Worm (Caenorhabditis elegans) whole organism, young adult: ENCODE results near the gene cest-9.2.
A peak's percentile ranks its signal among the peaks of the same experiment; 100 is the strongest.

ENCODE experiments used
- B0019.2 ChIP-seq: fragments of 200-800 bp; sonication (Bioruptor generic); conservative IDR thresholded peaks from 2 replicates; pipeline ENCODE4 v1.3.6; 2022; ENCODE audit warnings: missing genetic modification reagents, missing genetic modification characterization, missing compliant biosample characterization
- D2030.7 ChIP-seq: fragments of 200-800 bp; sonication (Bioruptor generic); IDR thresholded peaks from 2 replicates; pipeline ENCODE4 v1.3.6; 2022; ENCODE audit warnings: missing genetic modification reagents, missing genetic modification characterization, missing compliant biosample characterization
- K11D2.4 ChIP-seq: fragments of 200-800 bp; sonication (Bioruptor generic); IDR thresholded peaks from 2 replicates; pipeline ENCODE4 v1.3.6; 2022; ENCODE audit warnings: missing genetic modification reagents, missing genetic modification characterization, missing compliant biosample characterization
- K12H6.12 ChIP-seq: fragments of 200-800 bp; sonication (Bioruptor generic); optimal IDR thresholded peaks from 2 replicates; lab custom pipeline; 2018; ENCODE audit warnings: mild to moderate bottlenecking, missing genetic modification characterization, missing compliant biosample characterization
- T26A5.8 ChIP-seq: sonication (generic microtip); optimal IDR thresholded peaks from 2 replicates; lab custom pipeline; 2016; ENCODE audit warnings: missing genetic modification characterization, missing compliant biosample characterization
- Y53F4B.3 ChIP-seq: fragments of 200-800 bp; sonication (Bioruptor generic); IDR thresholded peaks from 2 replicates; pipeline ENCODE4 v1.3.6; 2022; ENCODE audit warnings: missing genetic modification reagents, missing genetic modification characterization, missing compliant biosample characterization
- Y53G8AR.9 ChIP-seq: fragments of 200-800 bp; sonication (Bioruptor generic); conservative IDR thresholded peaks from 2 replicates; pipeline ENCODE4 v1.3.6; 2022; ENCODE audit warnings: missing genetic modification reagents, missing genetic modification characterization, missing compliant biosample characterization
- ama-1 ChIP-seq, 3 experiments: fragments of 150-350 bp in 1 of 3; sonication (generic microtip) in 2 of 3; optimal IDR thresholded peaks; 2 replicates each; lab custom pipeline; 2014 to 2018; ENCODE audit warnings: missing biosample characterization in 2 of 3, missing genetic modification characterization in 2 of 3, missing genetic modification reagents in 2 of 3
- aptf-3 ChIP-seq: fragments of 200-800 bp; sonication (Bioruptor generic); IDR thresholded peaks from 2 replicates; pipeline ENCODE4 v1.3.6; 2022; ENCODE audit warnings: missing genetic modification characterization, missing compliant biosample characterization
- cebp-2 ChIP-seq: fragments of 200-800 bp; sonication (Bioruptor generic); IDR thresholded peaks from 2 replicates; pipeline ENCODE4 v1.3.6; 2022; ENCODE audit warnings: missing genetic modification characterization, missing compliant biosample characterization
- die-1 ChIP-seq: sonication (generic microtip); optimal IDR thresholded peaks from 2 replicates; lab custom pipeline; 2016; ENCODE audit warnings: missing genotype, mild to moderate bottlenecking, missing genetic modification characterization, missing compliant biosample characterization
- dox-1 ChIP-seq: fragments of 200-800 bp; sonication (Bioruptor generic); IDR thresholded peaks from 2 replicates; pipeline ENCODE4 v1.3.6; 2022; ENCODE audit warnings: missing genetic modification reagents, missing genetic modification characterization, missing compliant biosample characterization
- egl-44 ChIP-seq: fragments of 200-800 bp; sonication (Bioruptor generic); IDR thresholded peaks from 2 replicates; pipeline ENCODE4 v1.3.6; 2022; ENCODE audit warnings: missing genetic modification reagents, missing genetic modification characterization, missing compliant biosample characterization
- ets-4 ChIP-seq: fragments of 200-800 bp; sonication (Bioruptor generic); optimal IDR thresholded peaks from 2 replicates; lab custom pipeline; 2018; ENCODE audit warnings: mild to moderate bottlenecking, missing genetic modification characterization, missing compliant biosample characterization
- lin-40 ChIP-seq: sonication (generic microtip); optimal IDR thresholded peaks from 2 replicates; lab custom pipeline; 2016; ENCODE audit warnings: missing genetic modification characterization, mild to moderate bottlenecking, missing compliant biosample characterization, missing genotype, missing genetic modification reagents
- lir-1 ChIP-seq: fragments of 200-800 bp; sonication (Bioruptor generic); conservative IDR thresholded peaks from 2 replicates; pipeline ENCODE4 v1.3.6; 2022; ENCODE audit warnings: missing genetic modification reagents, missing genetic modification characterization, missing compliant biosample characterization
- lsl-1 ChIP-seq: fragments of 200-800 bp; sonication (Bioruptor generic); optimal IDR thresholded peaks from 2 replicates; lab custom pipeline; 2018; ENCODE audit warnings: mild to moderate bottlenecking, missing genetic modification characterization, moderate library complexity, missing compliant biosample characterization
- lsy-27 ChIP-seq: sonication (generic microtip); optimal IDR thresholded peaks from 2 replicates; lab custom pipeline; 2017; ENCODE audit warnings: missing genetic modification characterization, mild to moderate bottlenecking, missing compliant biosample characterization, antibody characterized with exemption, missing genotype, borderline replicate concordance; ENCODE audit not compliant: insufficient read depth
- mel-28 ChIP-seq: sonication (generic microtip); optimal IDR thresholded peaks from 2 replicates; lab custom pipeline; 2016; ENCODE audit warnings: borderline replicate concordance, mild to moderate bottlenecking, missing genetic modification characterization, missing compliant biosample characterization
- mes-4 ChIP-seq: sonication (generic microtip); optimal IDR thresholded peaks from 2 replicates; lab custom pipeline; 2016; ENCODE audit warnings: missing genotype, missing genetic modification characterization, missing compliant biosample characterization
- nfyb-1 ChIP-seq: fragments of 200-800 bp; sonication (Bioruptor generic); IDR thresholded peaks from 2 replicates; pipeline ENCODE4 v1.3.6; 2022; ENCODE audit warnings: missing genetic modification reagents, missing genetic modification characterization, missing compliant biosample characterization
- nhr-120 ChIP-seq: fragments of 200-800 bp; sonication (Bioruptor generic); IDR thresholded peaks from 2 replicates; pipeline ENCODE4 v1.3.6; 2022; ENCODE audit warnings: missing genetic modification characterization, missing compliant biosample characterization
- nhr-80 ChIP-seq: sonication (generic microtip); optimal IDR thresholded peaks from 2 replicates; lab custom pipeline; 2016; ENCODE audit warnings: missing genetic modification characterization, missing compliant biosample characterization
- pbrm-1 ChIP-seq: fragments of 200-800 bp; sonication (Bioruptor generic); IDR thresholded peaks from 2 replicates; pipeline ENCODE4 v1.3.6; 2022; ENCODE audit warnings: missing genetic modification reagents, missing genetic modification characterization, missing compliant biosample characterization
- rec-8 ChIP-seq, 2 experiments: sonication (generic microtip); optimal IDR thresholded peaks; 2 replicates each; lab custom pipeline; 2016; ENCODE audit warnings: mild to moderate bottlenecking in 2 of 2, missing genetic modification characterization in 2 of 2, missing genetic modification reagents in 2 of 2, missing genotype in 2 of 2, missing biosample characterization in 1 of 2, missing compliant biosample characterization in 1 of 2, moderate library complexity in 1 of 2
- sdz-38 ChIP-seq: sonication (generic microtip); optimal IDR thresholded peaks from 2 replicates; lab custom pipeline; 2016; ENCODE audit warnings: missing genotype, missing genetic modification characterization, missing compliant biosample characterization
- sea-2 ChIP-seq: fragments of 200-800 bp; sonication (Bioruptor generic); IDR thresholded peaks from 2 replicates; pipeline ENCODE4 v1.3.6; 2022; ENCODE audit warnings: missing genetic modification characterization, missing compliant biosample characterization
- snpc-1.1 ChIP-seq: sonication (generic microtip); optimal IDR thresholded peaks from 2 replicates; lab custom pipeline; 2017; ENCODE audit warnings: missing genetic modification characterization, mild to moderate bottlenecking, missing compliant biosample characterization, antibody characterized with exemption, moderate library complexity, missing genotype, missing genetic modification reagents; ENCODE audit not compliant: insufficient read depth
- snpc-3.4 ChIP-seq: sonication (generic microtip); optimal IDR thresholded peaks from 2 replicates; lab custom pipeline; 2017; ENCODE audit warnings: missing genetic modification characterization, mild to moderate bottlenecking, missing compliant biosample characterization, antibody characterized with exemption, moderate library complexity, missing genotype, missing genetic modification reagents
- snpc-4 ChIP-seq, 5 experiments: fragments of 150-350 bp in 1 of 5; sonication (generic microtip) in 4 of 5; optimal IDR thresholded peaks; 2 replicates each; lab custom pipeline; 2014 to 2018; ENCODE audit warnings: missing genetic modification characterization in 5 of 5, missing biosample characterization in 3 of 5, antibody characterized with exemption in 2 of 5, mild to moderate bottlenecking in 2 of 5, missing compliant biosample characterization in 2 of 5, missing genotype in 2 of 5, moderate library complexity in 2 of 5, missing genetic modification reagents in 1 of 5
- tlf-1 ChIP-seq: fragments of 200-800 bp; sonication (Bioruptor generic); optimal IDR thresholded peaks from 2 replicates; lab custom pipeline; 2018; ENCODE audit warnings: mild to moderate bottlenecking, missing genetic modification characterization, missing compliant biosample characterization
- unc-130 ChIP-seq: sonication (generic microtip); optimal IDR thresholded peaks from 2 replicates; lab custom pipeline; 2016; ENCODE audit warnings: missing genetic modification reagents, missing genetic modification characterization, missing compliant biosample characterization
- ztf-28 ChIP-seq: fragments of 200-800 bp; sonication (Bioruptor generic); IDR thresholded peaks from 2 replicates; pipeline ENCODE4 v1.3.6; 2022; ENCODE audit warnings: missing genetic modification reagents, missing genetic modification characterization, missing compliant biosample characterization

The cest-9.2 gene

DNA sequence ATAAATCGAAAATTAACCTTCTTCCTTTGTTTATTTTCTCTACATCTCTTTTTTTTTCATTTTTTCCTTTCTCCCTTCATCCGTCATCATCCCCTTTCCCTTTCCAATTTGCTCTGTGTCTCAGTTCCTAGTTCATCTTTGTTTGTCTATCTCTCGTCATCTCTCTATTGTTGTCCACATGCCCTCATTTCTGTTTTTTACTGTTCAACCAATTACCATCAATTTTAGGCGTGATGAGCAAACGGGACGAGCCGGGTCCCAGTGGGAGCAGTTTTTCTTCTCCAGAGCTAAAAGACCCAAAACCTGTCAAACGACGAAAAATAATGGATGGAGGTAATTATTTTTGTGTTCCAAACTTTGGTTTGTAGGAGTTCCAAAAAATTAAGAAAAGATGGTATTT is 13.5 kb downstream of the cest-9.2 start, which contains the start of gene C23H4.6:
Gene C23H4.6, plus strand, starts transcription at position 219 of the 400 bp plus-strand sequence.
- TF ChIP-seq ztf-28 (GFP tag; lab: Robert Waterston, UW) (no peak), D2030.7 (GFP tag; lab: Robert Waterston, UW) (no peak), rec-8 (tag; optimal IDR thresholded peaks at IDR 0.05; lab: Kevin White, UChicago) (no peak), sdz-38 (no peak), Y53G8AR.9 (GFP tag; lab: Robert Waterston, UW) (no peak), snpc-4 (GFP tag; optimal IDR thresholded peaks at IDR 0.05; lab: Kevin White, UChicago) (no peak), snpc-4 (tag; optimal IDR thresholded peaks at IDR 0.05; lab: Kevin White, UChicago) (no peak), mel-28 (tag; lab: Kevin White, UChicago) (no peak), mes-4 (tag; lab: Kevin White, UChicago) (no peak), snpc-3.4 (tag; lab: Kevin White, UChicago) (no peak), nhr-120 (GFP tag; lab: Robert Waterston, UW) (no peak), ets-4 (no peak), cebp-2 (GFP tag; lab: Robert Waterston, UW) (no peak), K12H6.12 (tag; lab: Kevin White, UChicago) (no peak), dox-1 (no peak), lsl-1 (no peak), lin-40 (tag; lab: Kevin White, UChicago) (no peak), pbrm-1 (GFP tag; lab: Robert Waterston, UW) (no peak)

DNA sequence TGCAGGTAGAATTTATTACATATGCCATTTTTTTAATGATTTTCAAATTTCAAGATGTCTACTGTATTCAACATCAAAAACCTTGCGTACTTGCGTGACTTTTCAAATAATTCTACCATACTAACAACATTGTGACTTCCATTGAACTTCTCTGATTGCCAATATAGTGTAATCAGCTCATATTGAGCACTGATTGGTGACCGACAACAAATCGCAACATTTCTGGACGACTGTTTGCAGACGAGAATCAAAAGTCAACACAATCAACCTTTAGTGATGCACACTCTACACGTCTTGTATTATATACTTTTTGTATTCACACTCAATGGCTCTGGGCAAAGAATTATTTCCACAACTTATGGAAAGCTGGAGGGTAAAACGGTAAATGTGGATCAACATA is 19.5 kb downstream of the cest-9.2 start, which contains the start of gene cest-3:
Gene cest-3, plus strand, starts transcription at position 190 of the 400 bp plus-strand sequence.
- no peak for TF ChIP-seq aptf-3 (GFP tag; lab: Robert Waterston, UW)
- TF ChIP-seq nhr-80 (tag; lab: Kevin White, UChicago) = peak; percentile 68
- no peak for TF ChIP-seq tlf-1 (GFP tag; lab: Kevin White, UChicago)
- TF ChIP-seq, all 124 proteins: peak for 1

ce11 chrX:12242902-12243301 is 21.0 kb downstream of the cest-9.2 start:
- no peak for TF ChIP-seq lsy-27
- TF ChIP-seq nhr-80 (tag; lab: Kevin White, UChicago) = peak; percentile 82
- TF ChIP-seq, all 124 proteins: peak for 1

- TF ChIP-seq T26A5.8 (tag; lab: Kevin White, UChicago) (no peak), unc-130 (no peak), snpc-1.1 (tag; lab: Kevin White, UChicago) (no peak), ama-1 (optimal IDR thresholded peaks at IDR 0.05; lab: Kevin White, UChicago) (no peak), ama-1 (GFP tag; optimal IDR thresholded peaks at IDR 0.05; lab: Kevin White, UChicago) (no peak), nfyb-1 (GFP tag; lab: Robert Waterston, UW) (no peak), lsl-1 (no peak), egl-44 (no peak), die-1 (no peak), Y53F4B.3 (GFP tag; lab: Robert Waterston, UW) (no peak), lir-1 (GFP tag; lab: Robert Waterston, UW) (no peak), sea-2 (GFP tag; lab: Robert Waterston, UW) (no peak), B0019.2 (GFP tag; lab: Robert Waterston, UW) (no peak), K11D2.4 (GFP tag; lab: Robert Waterston, UW) (no peak)
- TF ChIP-seq, all 124 proteins: peak for 0
These were observed 26.2 kb downstream of the cest-9.2 start for ce11 chrX:12248140-12248539.
